Worm (Caenorhabditis elegans) whole organism, L3 larva: ENCODE results near the gene F53H4.2.

Experiments used
- R02D3.7 ChIP-seq: fragments of 150-350 bp; optimal IDR thresholded peaks from 2 replicates; lab custom pipeline; 2014; ENCODE audit warnings: missing biosample characterization, missing genetic modification characterization
- ZK546.5 ChIP-seq: sonication (generic microtip); optimal IDR thresholded peaks from 2 replicates; lab custom pipeline; 2017; ENCODE audit warnings: missing biosample characterization, missing genetic modification characterization
- ama-1 ChIP-seq: fragments of 150-350 bp; optimal IDR thresholded peaks from 2 replicates; lab custom pipeline; 2018
- ceh-16 ChIP-seq: sonication (generic microtip); optimal IDR thresholded peaks from 2 replicates; lab custom pipeline; 2017; ENCODE audit warnings: missing biosample characterization, missing genetic modification characterization
- ceh-28 ChIP-seq: fragments of 150-350 bp; optimal IDR thresholded peaks from 2 replicates; lab custom pipeline; 2014; ENCODE audit warnings: missing biosample characterization, missing genetic modification reagents, missing genetic modification characterization
- ceh-82 ChIP-seq: fragments of 150-350 bp; optimal IDR thresholded peaks from 2 replicates; lab custom pipeline; 2014; ENCODE audit warnings: missing biosample characterization, missing genetic modification characterization
- ceh-9 ChIP-seq: sonication (generic microtip); optimal IDR thresholded peaks from 2 replicates; lab custom pipeline; 2018; ENCODE audit warnings: missing biosample characterization, missing genetic modification characterization
- egl-5 ChIP-seq: fragments of 150-350 bp; optimal IDR thresholded peaks from 2 replicates; lab custom pipeline; 2017; ENCODE audit warnings: missing biosample characterization, missing genetic modification reagents, missing genetic modification characterization, inconsistent platforms
- elt-1 ChIP-seq: fragments of 150-350 bp; optimal IDR thresholded peaks from 2 replicates; lab custom pipeline; 2014; ENCODE audit warnings: missing biosample characterization, missing genetic modification characterization
- elt-2 ChIP-seq: sonication (generic microtip); optimal IDR thresholded peaks from 2 replicates; lab custom pipeline; 2016; ENCODE audit warnings: missing genetic modification reagents, mild to moderate bottlenecking, missing genetic modification characterization, missing compliant biosample characterization
- elt-3 ChIP-seq, 3 experiments: fragments of 150-350 bp in 1 of 3; sonication (generic microtip) in 2 of 3; optimal IDR thresholded peaks; 2 replicates in 2 of 3; 4 replicates in 1 of 3; lab custom pipeline; 2014 to 2017; ENCODE audit warnings: missing biosample characterization in 3 of 3, missing genetic modification characterization in 3 of 3
- eor-1 ChIP-seq, 2 experiments: fragments of 150-350 bp; optimal IDR thresholded peaks; 2 replicates each; lab custom pipeline; 2014 to 2018; ENCODE audit warnings: missing biosample characterization in 2 of 2, missing genetic modification characterization in 2 of 2
- fkh-2 ChIP-seq: fragments of 150-350 bp; optimal IDR thresholded peaks from 2 replicates; lab custom pipeline; 2014; ENCODE audit warnings: missing biosample characterization, missing genetic modification reagents, missing genetic modification characterization
- fos-1 ChIP-seq: fragments of 150-350 bp; optimal IDR thresholded peaks from 2 replicates; lab custom pipeline; 2014; ENCODE audit warnings: missing biosample characterization, missing genetic modification characterization
- hmg-11 ChIP-seq: sonication (generic microtip); optimal IDR thresholded peaks from 2 replicates; lab custom pipeline; 2016; ENCODE audit warnings: missing genetic modification characterization, missing compliant biosample characterization
- jun-1 ChIP-seq: fragments of 150-350 bp; optimal IDR thresholded peaks from 2 replicates; lab custom pipeline; 2014; ENCODE audit warnings: missing biosample characterization, missing genetic modification reagents, missing genetic modification characterization
- lsy-12 ChIP-seq: sonication (generic microtip); optimal IDR thresholded peaks from 2 replicates; lab custom pipeline; 2016; ENCODE audit warnings: mild to moderate bottlenecking, missing genetic modification characterization, missing compliant biosample characterization
- mdl-1 ChIP-seq: fragments of 150-350 bp; optimal IDR thresholded peaks from 2 replicates; lab custom pipeline; 2014; ENCODE audit warnings: missing biosample characterization, missing genetic modification characterization
- mml-1 ChIP-seq: fragments of 150-350 bp; sonication (generic microtip); optimal IDR thresholded peaks from 3 replicates; lab custom pipeline; 2014; ENCODE audit warnings: missing biosample characterization, missing genetic modification characterization
- nhr-11 ChIP-seq: fragments of 150-350 bp; optimal IDR thresholded peaks from 2 replicates; lab custom pipeline; 2014; ENCODE audit warnings: missing biosample characterization, missing genetic modification characterization
- nhr-12 ChIP-seq: fragments of 150-350 bp; optimal IDR thresholded peaks from 2 replicates; lab custom pipeline; 2014; ENCODE audit warnings: missing biosample characterization, missing genetic modification characterization
- nhr-23 ChIP-seq: fragments of 150-350 bp; optimal IDR thresholded peaks from 2 replicates; lab custom pipeline; 2014; ENCODE audit warnings: missing biosample characterization, missing genetic modification reagents, missing genetic modification characterization
- nhr-25 ChIP-seq: sonication (generic microtip); optimal IDR thresholded peaks from 2 replicates; lab custom pipeline; 2017; ENCODE audit warnings: missing biosample characterization, missing genetic modification characterization
- nhr-28 ChIP-seq: fragments of 150-350 bp; optimal IDR thresholded peaks from 2 replicates; lab custom pipeline; 2014; ENCODE audit warnings: missing biosample characterization, missing genetic modification characterization
- nhr-43 ChIP-seq: sonication (generic microtip); optimal IDR thresholded peaks from 2 replicates; lab custom pipeline; 2016; ENCODE audit warnings: mild to moderate bottlenecking, missing genetic modification characterization, missing compliant biosample characterization; ENCODE audit not compliant: poor library complexity, severe bottlenecking
- nhr-67 ChIP-seq: fragments of 150-350 bp; optimal IDR thresholded peaks from 2 replicates; lab custom pipeline; 2014; ENCODE audit warnings: missing biosample characterization, missing genetic modification characterization
- nhr-76 ChIP-seq: fragments of 150-350 bp; sonication (generic microtip); optimal IDR thresholded peaks from 5 replicates; lab custom pipeline; 2014; ENCODE audit warnings: missing biosample characterization, missing genetic modification characterization
- nhr-77 ChIP-seq: fragments of 150-350 bp; optimal IDR thresholded peaks from 2 replicates; lab custom pipeline; 2014; ENCODE audit warnings: missing biosample characterization, missing genetic modification characterization
- pha-4 ChIP-seq: fragments of 150-350 bp; optimal IDR thresholded peaks from 2 replicates; lab custom pipeline; 2014; ENCODE audit warnings: missing biosample characterization, missing genetic modification reagents, missing genetic modification characterization
- sea-2 ChIP-seq: fragments of 150-350 bp; sonication (generic microtip); optimal IDR thresholded peaks from 4 replicates; lab custom pipeline; 2014; ENCODE audit warnings: missing biosample characterization, missing genetic modification reagents, missing genetic modification characterization
- skn-1 ChIP-seq: fragments of 150-350 bp; optimal IDR thresholded peaks from 2 replicates; lab custom pipeline; 2014; ENCODE audit warnings: missing biosample characterization, missing genetic modification characterization
- tbx-2 ChIP-seq: sonication (generic microtip); optimal IDR thresholded peaks from 2 replicates; lab custom pipeline; 2016; ENCODE audit warnings: mild to moderate bottlenecking, missing genetic modification characterization, missing compliant biosample characterization
- unc-62 ChIP-seq: fragments of 150-350 bp; sonication (generic microtip); optimal IDR thresholded peaks from 4 replicates; lab custom pipeline; 2014; ENCODE audit warnings: missing biosample characterization, missing genetic modification reagents, missing genetic modification characterization
- zag-1 ChIP-seq: fragments of 150-350 bp; optimal IDR thresholded peaks from 2 replicates; lab custom pipeline; 2014; ENCODE audit warnings: missing biosample characterization, missing genetic modification characterization
- ztf-11 ChIP-seq: fragments of 150-350 bp; optimal IDR thresholded peaks from 2 replicates; lab custom pipeline; 2014; ENCODE audit warnings: missing biosample characterization, missing genetic modification characterization
- ztf-4 ChIP-seq: fragments of 150-350 bp; optimal IDR thresholded peaks from 2 replicates; lab custom pipeline; 2014; ENCODE audit warnings: missing biosample characterization, missing genetic modification characterization

F53H4.2 gene

ce11 chrX:15856853-15857252 lies at the start of gene F53H4.2:
Gene F53H4.2 (plus strand): TSS chrX:15857153.
- TF ChIP-seq egl-5 (tag; lab: Kevin White, UChicago), result no peak
- no peak for TF ChIP-seq ceh-28 (tag; lab: Kevin White, UChicago)
- TF ChIP-seq skn-1 (tag; lab: Kevin White, UChicago), result no peak
- no peak for TF ChIP-seq zag-1 (tag; lab: Kevin White, UChicago)
- TF ChIP-seq nhr-25, result no peak
- TF ChIP-seq ztf-11, result no peak
- no peak for TF ChIP-seq nhr-67 (tag; lab: Kevin White, UChicago)
- TF ChIP-seq tbx-2 (tag; lab: Kevin White, UChicago), result no peak
- no peak for TF ChIP-seq pha-4
- TF ChIP-seq sea-2, result no peak
- no peak for TF ChIP-seq elt-1 (tag; lab: Kevin White, UChicago)

- TF ChIP-seq fkh-2 (tag; lab: Kevin White, UChicago) (no peak), sea-2 (no peak), egl-5 (tag; lab: Kevin White, UChicago) (no peak), ztf-11 (no peak), elt-2 (no peak), ZK546.5 (tag; lab: Kevin White, UChicago) (no peak), skn-1 (tag; lab: Kevin White, UChicago) (no peak), ceh-16 (tag; lab: Kevin White, UChicago) (no peak), nhr-28 (no peak), elt-3 (tag; optimal IDR thresholded peaks at IDR 0.05; lab: Kevin White, UChicago) (no peak), fos-1 (tag; lab: Kevin White, UChicago) (no peak), zag-1 (tag; lab: Kevin White, UChicago) (no peak), mdl-1 (no peak), nhr-25 (no peak), lsy-12 (no peak), mml-1 (tag; lab: Kevin White, UChicago) (no peak), nhr-76 (no peak), unc-62 (GFP tag; lab: Kevin White, UChicago) (no peak), ztf-4 (tag; lab: Kevin White, UChicago) (no peak), ceh-28 (tag; lab: Kevin White, UChicago) (no peak)
- TF ChIP-seq, all 47 proteins: peak for 0
Observed at ce11 chrX:15811341-15811740, 45.6 kb upstream of the F53H4.2 start.

DNA sequence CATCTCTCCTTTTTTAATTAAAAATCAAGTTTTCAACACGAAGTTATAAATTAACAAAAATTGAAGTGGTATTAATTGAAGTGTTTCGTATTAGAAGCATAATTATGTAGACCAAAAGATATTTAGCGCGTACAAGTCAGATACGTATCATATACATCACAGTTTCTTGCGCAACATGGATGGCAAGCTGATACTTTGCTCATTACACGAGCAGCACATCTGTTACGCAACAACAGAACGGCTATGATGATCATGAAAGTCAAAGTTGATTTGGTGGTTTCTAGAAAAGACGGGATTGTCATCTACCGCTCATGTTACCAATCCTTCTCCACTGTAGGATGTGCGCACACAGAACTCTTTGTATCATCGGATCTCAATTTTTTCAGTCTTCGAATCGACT lies 42.4 kb upstream of the F53H4.2 start:
- TF ChIP-seq nhr-28 (no peak), eor-1 (tag; optimal IDR thresholded peaks at IDR 0.05; lab: Kevin White, UChicago) (no peak), mdl-1 (no peak), sea-2 (no peak), nhr-11 (tag; lab: Kevin White, UChicago) (no peak), zag-1 (tag; lab: Kevin White, UChicago) (no peak), fkh-2 (tag; lab: Kevin White, UChicago) (no peak), fos-1 (tag; lab: Kevin White, UChicago) (no peak), nhr-43 (no peak), jun-1 (tag; lab: Kevin White, UChicago) (no peak), tbx-2 (tag; lab: Kevin White, UChicago) (no peak), ama-1 (lab: Kevin White, UChicago) (no peak)
- TF ChIP-seq, all 47 proteins: peak for 0

DNA sequence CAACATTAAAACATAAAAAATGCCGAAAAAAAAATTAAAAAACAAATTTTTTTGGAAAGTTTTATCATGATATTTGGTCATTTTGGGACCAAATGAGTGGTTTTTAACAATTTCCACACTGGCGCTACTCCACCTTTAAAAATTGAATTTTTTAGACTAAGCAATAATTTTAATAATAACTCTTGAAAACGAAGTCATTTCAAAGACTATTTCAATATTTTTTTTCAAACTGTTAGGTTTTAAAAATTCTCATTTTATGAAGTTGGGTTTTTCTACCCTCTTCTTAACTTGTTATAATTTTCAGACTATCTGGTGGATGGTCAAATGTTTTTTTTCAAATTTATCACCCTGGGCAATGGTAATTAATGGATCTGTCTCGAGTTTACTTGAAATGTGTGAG lies 34.8 kb upstream of the F53H4.2 start, which contains the start of gene Y7A5A.8:
TSS of gene Y7A5A.8 (plus strand) at position 301 of the 400 bp plus-strand sequence.
- TF ChIP-seq fos-1 (tag; lab: Kevin White, UChicago), result no peak
- TF ChIP-seq ama-1 (lab: Kevin White, UChicago), result no peak
- TF ChIP-seq sea-2, result no peak
- TF ChIP-seq jun-1 (tag; lab: Kevin White, UChicago), result no peak

DNA sequence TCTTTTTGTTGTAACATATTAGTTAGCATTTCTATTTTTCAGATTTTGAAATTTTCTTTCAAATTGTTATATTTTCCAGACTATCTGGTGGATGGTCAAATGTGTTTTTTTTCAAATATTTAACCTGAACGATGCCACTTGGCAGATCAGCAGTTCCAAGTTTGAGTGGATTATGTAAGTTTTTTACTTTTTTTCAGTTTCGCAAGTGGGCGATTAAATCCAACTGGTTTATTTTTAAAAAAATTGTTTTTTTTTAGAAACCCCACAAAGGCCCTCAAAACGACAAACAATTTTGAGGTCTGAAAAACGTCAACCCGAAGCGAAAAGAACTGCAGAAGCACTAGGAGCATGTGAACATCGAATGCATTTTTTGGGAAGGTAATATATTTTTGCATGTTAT lies 30.1 kb upstream of the F53H4.2 start, which contains the start of gene Y7A5A.9:
TSS of gene Y7A5A.9 (plus strand) at position 301 of the 400 bp plus-strand sequence.
- TF ChIP-seq R02D3.7 (tag; lab: Kevin White, UChicago), result no peak
- TF ChIP-seq nhr-76, result no peak
- TF ChIP-seq nhr-12, result no peak
- TF ChIP-seq zag-1 (tag; lab: Kevin White, UChicago), result no peak
- TF ChIP-seq nhr-11 (tag; lab: Kevin White, UChicago), result no peak
- TF ChIP-seq ceh-28 (tag; lab: Kevin White, UChicago), result no peak
- TF ChIP-seq ceh-9 (tag; lab: Kevin White, UChicago), result no peak
- no peak for TF ChIP-seq nhr-23 (tag; lab: Kevin White, UChicago)
- no peak for TF ChIP-seq ZK546.5 (tag; lab: Kevin White, UChicago)
- no peak for TF ChIP-seq eor-1 (tag; optimal IDR thresholded peaks at IDR 0.05; lab: Kevin White, UChicago)
- no peak for TF ChIP-seq nhr-67 (tag; lab: Kevin White, UChicago)
- no peak for TF ChIP-seq nhr-25
- TF ChIP-seq mml-1 (tag; lab: Kevin White, UChicago), result no peak
- TF ChIP-seq hmg-11 (tag; lab: Kevin White, UChicago), result no peak
- TF ChIP-seq fkh-2 (tag; lab: Kevin White, UChicago), result no peak
- TF ChIP-seq nhr-77 (tag; lab: Kevin White, UChicago), result no peak
- no peak for TF ChIP-seq ceh-82 (tag; lab: Kevin White, UChicago)
- no peak for TF ChIP-seq ama-1 (lab: Kevin White, UChicago)
- TF ChIP-seq, all 47 proteins: peak for 0
